Fruit fly (Drosophila melanogaster) S2 (cell line): Measurements from ENCODE around the gene mRpL35.

ENCODE experiments used
- CG8478 ChIP-seq: fragments of >200 bp; optimal IDR thresholded peaks from 2 replicates; lab custom pipeline; 2018
- CTCF ChIP-seq, 2 experiments: fragments of >200 bp; optimal IDR thresholded peaks; 2 replicates each; lab custom pipeline; 2018

DNA sequence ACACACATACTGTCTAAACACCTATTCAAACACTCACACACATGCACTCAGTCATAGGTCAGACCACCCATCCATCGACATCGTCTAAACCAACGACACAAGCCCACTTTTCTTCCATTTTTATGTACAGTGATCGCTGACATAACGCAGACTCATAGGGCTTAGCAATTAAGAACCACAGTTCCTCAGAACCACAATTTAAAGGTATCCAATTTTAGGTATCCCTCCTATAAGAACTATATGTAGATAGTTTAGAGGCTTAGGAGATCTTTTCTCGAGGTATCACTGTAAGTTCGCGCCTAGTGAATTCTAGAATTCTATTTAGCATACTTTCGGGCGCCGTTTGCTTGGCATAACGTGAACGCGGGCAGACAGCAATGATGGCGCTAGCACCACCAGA, 30.4 kb upstream of the mRpL35 start:
- TF ChIP-seq CTCF (optimal IDR thresholded peaks at IDR 0.05; lab: Kevin White, UChicago) (no peak), CG8478 (no peak)
